Fruit fly (Drosophila melanogaster): Measurements from ENCODE around the gene CG4686.

DNA sequence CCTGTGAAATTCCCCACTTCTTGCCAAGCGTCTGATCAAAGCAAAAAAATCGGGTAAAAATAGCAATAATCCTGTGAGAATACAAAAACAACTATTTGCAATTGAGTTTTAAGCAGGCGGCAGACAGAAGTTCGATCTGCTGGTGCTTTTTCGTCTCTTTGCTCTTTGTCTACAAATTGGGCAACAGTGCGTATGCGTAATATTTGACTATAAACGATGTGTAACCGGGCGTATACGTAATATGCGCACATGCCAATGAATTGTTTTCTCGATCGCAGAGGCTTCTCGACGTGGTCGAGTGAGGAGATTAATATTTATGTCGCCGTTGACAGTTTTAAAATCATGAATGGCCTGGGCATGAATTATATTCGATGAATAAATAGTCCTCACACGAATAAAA lies 31.0 kb downstream of the CG4686 start:
- TF ChIP-seq h (optimal IDR thresholded peaks at IDR 0.05) (no peak), Sox102F (GFP tag; optimal IDR thresholded peaks at IDR 0.05) (no peak), CG15479 (GFP tag; optimal IDR thresholded peaks at IDR 0.05) (no peak), CG13624 (GFP tag; optimal IDR thresholded peaks at IDR 0.05) (no peak), dan (GFP tag; IDR thresholded peaks at IDR 0.05) (no peak), tup (GFP tag; optimal IDR thresholded peaks at IDR 0.05) (no peak), luna (GFP tag; optimal IDR thresholded peaks at IDR 0.05) (no peak), tx (GFP tag; optimal IDR thresholded peaks at IDR 0.05) (no peak), zfh1 (GFP tag; IDR thresholded peaks at IDR 0.05) (no peak), CG16815 (GFP tag; optimal IDR thresholded peaks at IDR 0.05) (no peak), oc (tag; optimal IDR thresholded peaks at IDR 0.05) (no peak), CG10321 (GFP tag; IDR thresholded peaks at IDR 0.05) (no peak)

Measured in whole organism, embryonic.